Fruit fly (Drosophila melanogaster): ENCODE data around the gene tty.

Gene tty

dm6 chrX:21315852-21316251 lies 23.6 kb downstream of the tty start, which contains the start of gene Rpt6 (continued):
- TF ChIP-seq ems (GFP tag; optimal IDR thresholded peaks at IDR 0.05) (no peak), bcd (GFP tag; optimal IDR thresholded peaks at IDR 0.05) (no peak), ken (GFP tag; IDR thresholded peaks at IDR 0.05) (no peak), tna (GFP tag; IDR thresholded peaks at IDR 0.05; ENCODE audit: partially characterized antibody) (peak; percentile 74), phol (tag; optimal IDR thresholded peaks at IDR 0.05) (peak; percentile 47), zfh2 (GFP tag; optimal IDR thresholded peaks at IDR 0.05) (no peak), gce (GFP tag; IDR thresholded peaks at IDR 0.05) (no peak), CG3847 (GFP tag; IDR thresholded peaks at IDR 0.05) (no peak), D19B (GFP tag; optimal IDR thresholded peaks at IDR 0.05) (no peak), CG15601 (tag; optimal IDR thresholded peaks at IDR 0.05) (no peak), oc (tag; optimal IDR thresholded peaks at IDR 0.05) (no peak), CG2889 (GFP tag; IDR thresholded peaks at IDR 0.05) (no peak), CG34224 (GFP tag; IDR thresholded peaks at IDR 0.05; ENCODE audit: partially characterized antibody) (peak; percentile 60), Atf-2 (GFP tag; optimal IDR thresholded peaks at IDR 0.05) (no peak), ham (GFP tag; IDR thresholded peaks at IDR 0.05) (no peak), CG7987 (GFP tag; optimal IDR thresholded peaks at IDR 0.05) (no peak), Dll (GFP tag; IDR thresholded peaks at IDR 0.05; ENCODE audit: partially characterized antibody) (peak; percentile 74), ro (GFP tag; IDR thresholded peaks at IDR 0.05) (no peak), tgo (GFP tag; IDR thresholded peaks at IDR 0.05) (no peak), tap (tag; optimal IDR thresholded peaks at IDR 0.05) (no peak), dati (GFP tag; IDR thresholded peaks at IDR 0.05) (no peak), CG7963 (GFP tag; IDR thresholded peaks at IDR 0.05; ENCODE audit: partially characterized antibody) (no peak), CG32772 (GFP tag; IDR thresholded peaks at IDR 0.05) (no peak), Doc2 (GFP tag; IDR thresholded peaks at IDR 0.05) (no peak), CG17912 (GFP tag; optimal IDR thresholded peaks at IDR 0.05) (no peak), luna (GFP tag; optimal IDR thresholded peaks at IDR 0.05) (no peak), CG6765 (GFP tag; optimal IDR thresholded peaks at IDR 0.05) (no peak), BtbVII (GFP tag; optimal IDR thresholded peaks at IDR 0.05) (no peak), CG10431 (GFP tag; optimal IDR thresholded peaks at IDR 0.05) (no peak), CG9932 (GFP tag; IDR thresholded peaks at IDR 0.05) (no peak), CG14965 (GFP tag; optimal IDR thresholded peaks at IDR 0.05; ENCODE audit: borderline replicate concordance) (no peak), CG30020 (tag; optimal IDR thresholded peaks at IDR 0.05) (peak; percentile 10), Ptx1 (GFP tag; IDR thresholded peaks at IDR 0.05) (no peak), sim (GFP tag; IDR thresholded peaks at IDR 0.05) (no peak), gem (tag; optimal IDR thresholded peaks at IDR 0.05) (no peak), CG1024 (GFP tag; IDR thresholded peaks at IDR 0.05) (no peak), usp (GFP tag; optimal IDR thresholded peaks at IDR 0.05) (no peak), H2.0 (GFP tag; IDR thresholded peaks at IDR 0.05) (no peak), CG6813 (GFP tag; optimal IDR thresholded peaks at IDR 0.05) (no peak), CG8478 (optimal IDR thresholded peaks at IDR 0.05) (no peak), CG33213 (GFP tag; optimal IDR thresholded peaks at IDR 0.05) (peak; percentile 20), CG12659 (GFP tag; optimal IDR thresholded peaks at IDR 0.05) (peak; percentile 39), CG8924 (tag; optimal IDR thresholded peaks at IDR 0.05) (peak; percentile 4), Blimp-1 (GFP tag; optimal IDR thresholded peaks at IDR 0.05) (no peak), nau (GFP tag; optimal IDR thresholded peaks at IDR 0.05) (no peak), bab2 (GFP tag; optimal IDR thresholded peaks at IDR 0.05) (no peak), fd96Cb (tag; optimal IDR thresholded peaks at IDR 0.05) (no peak), kay (GFP tag; optimal IDR thresholded peaks at IDR 0.05) (peak; percentile 12), ap (GFP tag; IDR thresholded peaks at IDR 0.05) (no peak), hkb (optimal IDR thresholded peaks at IDR 0.05) (no peak), hkb (GFP tag; IDR thresholded peaks at IDR 0.05) (no peak), ash1 (GFP tag; optimal IDR thresholded peaks at IDR 0.05) (no peak), maf-S (GFP tag; optimal IDR thresholded peaks at IDR 0.05) (no peak)
